Worm (Caenorhabditis elegans) whole organism, midembryonic: ENCODE results near the gene sri-77.

ENCODE experiments used
- flt-1 ChIP-seq: fragments of 200-800 bp; sonication (Bioruptor generic); IDR thresholded peaks from 2 replicates; pipeline ENCODE4 v1.3.6; 2022; ENCODE audit warnings: missing genetic modification characterization, missing compliant biosample characterization
- tab-1 ChIP-seq: fragments of 200-800 bp; sonication (Bioruptor generic); IDR thresholded peaks from 2 replicates; pipeline ENCODE4 v1.3.6; 2022; ENCODE audit warnings: missing genetic modification characterization, missing compliant biosample characterization
- ztf-23 ChIP-seq: fragments of 200-800 bp; sonication (Bioruptor generic); IDR thresholded peaks from 2 replicates; pipeline ENCODE4 v1.3.6; 2022; ENCODE audit warnings: missing genetic modification reagents, missing genetic modification characterization, missing compliant biosample characterization

ce11 chrII:2578216-2578615, 27.0 kb downstream of the sri-77 start:
- TF ChIP-seq flt-1 (GFP tag; lab: Robert Waterston, UW) (no peak), ztf-23 (GFP tag; lab: Robert Waterston, UW) (no peak), tab-1 (no peak)
